Worm (Caenorhabditis elegans): Measurements from ENCODE around the gene F44F4.3.
"Not testable (repeated sequence)": the region's sequence is repeated elsewhere in the genome, so short reads cannot be mapped to it uniquely, and the experiment has no call there.

F44F4.3 gene

ce11 chrII:10914366-10914765 lies 28.6 kb upstream of the F44F4.3 start, which contains the start of gene F44F4.15:
F44F4.15 (plus strand) TSS chrII:10914666.
- TF ChIP-seq aly-1 (tag; optimal IDR thresholded peaks at IDR 0.05), result no peak
- no peak for TF ChIP-seq F13C5.2 (tag; optimal IDR thresholded peaks at IDR 0.05)
- no peak for TF ChIP-seq ets-7 (tag; optimal IDR thresholded peaks at IDR 0.05)
- no peak for TF ChIP-seq ama-1 (optimal IDR thresholded peaks at IDR 0.05)
- no peak for TF ChIP-seq tbx-11 (GFP tag; IDR thresholded peaks at IDR 0.05)
- TF ChIP-seq ceh-13 (GFP tag; optimal IDR thresholded peaks at IDR 0.05), result no peak
- no peak for TF ChIP-seq ceh-36 (tag; optimal IDR thresholded peaks at IDR 0.05)
- TF ChIP-seq hmg-4 (GFP tag; optimal IDR thresholded peaks at IDR 0.05), result no peak
- TF ChIP-seq flt-1 (GFP tag; IDR thresholded peaks at IDR 0.05), result no peak
- TF ChIP-seq hmbx-1 (tag; optimal IDR thresholded peaks at IDR 0.05), result no peak
- TF ChIP-seq tra-4 (tag; optimal IDR thresholded peaks at IDR 0.05), result no peak
- no peak for TF ChIP-seq pes-1 (GFP tag; IDR thresholded peaks at IDR 0.05)
- TF ChIP-seq tbx-37 (GFP tag; conservative IDR thresholded peaks at IDR 0.05), result no peak
- TF ChIP-seq B0310.2 (tag; optimal IDR thresholded peaks at IDR 0.05), result no peak
- TF ChIP-seq scrt-1 (GFP tag; IDR thresholded peaks at IDR 0.05), result no peak
- no peak for TF ChIP-seq hnd-1 (tag; optimal IDR thresholded peaks at IDR 0.05)
- TF ChIP-seq sea-1 (GFP tag; conservative IDR thresholded peaks at IDR 0.05), result no peak

ce11 chrII:10912995-10913394 lies 27.3 kb upstream of the F44F4.3 start:
- TF ChIP-seq scrt-1 (GFP tag; IDR thresholded peaks at IDR 0.05) (no peak), tbx-37 (GFP tag; conservative IDR thresholded peaks at IDR 0.05) (no peak), pes-1 (GFP tag; IDR thresholded peaks at IDR 0.05) (no peak), flt-1 (GFP tag; IDR thresholded peaks at IDR 0.05) (no peak), ets-7 (tag; optimal IDR thresholded peaks at IDR 0.05) (no peak), B0310.2 (tag; optimal IDR thresholded peaks at IDR 0.05) (no peak), sea-1 (GFP tag; conservative IDR thresholded peaks at IDR 0.05) (no peak), F13C5.2 (tag; optimal IDR thresholded peaks at IDR 0.05) (no peak), ceh-36 (tag; optimal IDR thresholded peaks at IDR 0.05) (no peak), hmbx-1 (tag; optimal IDR thresholded peaks at IDR 0.05) (no peak), ama-1 (optimal IDR thresholded peaks at IDR 0.05) (no peak), hmg-4 (GFP tag; optimal IDR thresholded peaks at IDR 0.05) (no peak), hnd-1 (tag; optimal IDR thresholded peaks at IDR 0.05) (no peak), tra-4 (tag; optimal IDR thresholded peaks at IDR 0.05) (no peak), aly-1 (tag; optimal IDR thresholded peaks at IDR 0.05) (no peak), ceh-13 (GFP tag; optimal IDR thresholded peaks at IDR 0.05) (no peak), tbx-11 (GFP tag; IDR thresholded peaks at IDR 0.05) (no peak)

DNA sequence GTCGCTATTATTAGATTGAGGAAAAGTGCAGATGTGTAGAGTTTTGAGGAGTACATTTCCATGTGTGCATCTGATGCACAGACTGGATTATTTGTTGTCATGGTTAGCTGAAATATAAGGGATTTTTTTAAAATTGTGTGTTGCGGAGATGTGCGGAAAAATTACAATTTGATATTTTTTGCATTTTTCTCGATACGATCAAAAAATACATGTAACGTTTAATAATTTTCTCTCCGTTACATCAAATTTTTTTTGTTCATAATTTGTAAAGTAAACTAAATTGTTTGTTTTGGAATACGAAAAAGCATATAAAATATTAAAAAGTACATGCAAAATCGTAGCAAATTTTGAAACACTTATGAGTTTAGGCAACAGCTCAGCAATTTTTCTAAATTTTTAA lies 24.5 kb upstream of the F44F4.3 start, which contains the start of gene sra-11:
sra-11 (minus strand) TSS at position 101 of the 400 bp plus-strand sequence.
- TF ChIP-seq hmg-4 (GFP tag; optimal IDR thresholded peaks at IDR 0.05), result no peak
- TF ChIP-seq ceh-13 (GFP tag; optimal IDR thresholded peaks at IDR 0.05), result no peak
- no peak for TF ChIP-seq tbx-11 (GFP tag; IDR thresholded peaks at IDR 0.05)
- TF ChIP-seq aly-1 (tag; optimal IDR thresholded peaks at IDR 0.05), result no peak
- no peak for TF ChIP-seq ets-7 (tag; optimal IDR thresholded peaks at IDR 0.05)
- no peak for TF ChIP-seq scrt-1 (GFP tag; IDR thresholded peaks at IDR 0.05)
- TF ChIP-seq ceh-36 (tag; optimal IDR thresholded peaks at IDR 0.05), result no peak
- no peak for TF ChIP-seq flt-1 (GFP tag; IDR thresholded peaks at IDR 0.05)
- no peak for TF ChIP-seq F13C5.2 (tag; optimal IDR thresholded peaks at IDR 0.05)
- TF ChIP-seq pes-1 (GFP tag; IDR thresholded peaks at IDR 0.05), result no peak
- TF ChIP-seq sea-1 (GFP tag; conservative IDR thresholded peaks at IDR 0.05), result no peak
- TF ChIP-seq B0310.2 (tag; optimal IDR thresholded peaks at IDR 0.05), result no peak
- no peak for TF ChIP-seq tbx-37 (GFP tag; conservative IDR thresholded peaks at IDR 0.05)
- no peak for TF ChIP-seq hmbx-1 (tag; optimal IDR thresholded peaks at IDR 0.05)
- no peak for TF ChIP-seq tra-4 (tag; optimal IDR thresholded peaks at IDR 0.05)
- no peak for TF ChIP-seq hnd-1 (tag; optimal IDR thresholded peaks at IDR 0.05)
- no peak for TF ChIP-seq ama-1 (optimal IDR thresholded peaks at IDR 0.05)

ce11 chrII:10904379-10904778 lies 18.7 kb upstream of the F44F4.3 start, which contains the start of gene sra-12:
sra-12 (minus strand) TSS chrII:10904479.
- not testable (repeated sequence) for TF ChIP-seq ets-7 (tag; optimal IDR thresholded peaks at IDR 0.05); tbx-11 (GFP tag; IDR thresholded peaks at IDR 0.05); hmg-4 (GFP tag; optimal IDR thresholded peaks at IDR 0.05)

DNA sequence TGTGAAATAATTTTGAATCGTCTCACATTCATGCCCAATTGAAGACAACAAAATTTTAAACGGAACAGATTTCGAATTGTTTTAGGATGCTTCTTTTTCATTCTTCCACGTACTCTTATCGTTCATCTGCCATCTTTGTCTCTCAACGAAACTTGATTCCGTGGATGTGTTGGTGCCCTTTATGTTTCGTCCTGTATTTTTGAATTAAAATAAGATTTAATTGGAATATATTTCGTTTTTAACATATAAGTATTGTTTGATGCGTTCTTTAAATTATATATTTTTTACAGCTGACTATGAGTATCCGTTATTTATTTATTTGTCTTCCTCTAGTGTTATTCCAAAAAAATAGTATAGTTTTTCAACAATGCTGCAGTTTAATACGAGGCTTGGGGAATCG lies 16.4 kb upstream of the F44F4.3 start, which contains the start of gene gly-1:
gly-1 (minus strand) TSS at position 101 of the 400 bp plus-strand sequence.
- TF ChIP-seq hnd-1 (tag; optimal IDR thresholded peaks at IDR 0.05), result no peak
- no peak for TF ChIP-seq ceh-13 (GFP tag; optimal IDR thresholded peaks at IDR 0.05)
- no peak for TF ChIP-seq ets-7 (tag; optimal IDR thresholded peaks at IDR 0.05)
- no peak for TF ChIP-seq tbx-11 (GFP tag; IDR thresholded peaks at IDR 0.05)
- no peak for TF ChIP-seq hmg-4 (GFP tag; optimal IDR thresholded peaks at IDR 0.05)
- no peak for TF ChIP-seq pes-1 (GFP tag; IDR thresholded peaks at IDR 0.05)
- TF ChIP-seq tbx-37 (GFP tag; conservative IDR thresholded peaks at IDR 0.05), result no peak
- no peak for TF ChIP-seq ceh-36 (tag; optimal IDR thresholded peaks at IDR 0.05)
- TF ChIP-seq aly-1 (tag; optimal IDR thresholded peaks at IDR 0.05), result no peak
- no peak for TF ChIP-seq B0310.2 (tag; optimal IDR thresholded peaks at IDR 0.05)
- no peak for TF ChIP-seq flt-1 (GFP tag; IDR thresholded peaks at IDR 0.05)
- no peak for TF ChIP-seq F13C5.2 (tag; optimal IDR thresholded peaks at IDR 0.05)
- no peak for TF ChIP-seq ama-1 (optimal IDR thresholded peaks at IDR 0.05)
- no peak for TF ChIP-seq hmbx-1 (tag; optimal IDR thresholded peaks at IDR 0.05)
- no peak for TF ChIP-seq tra-4 (tag; optimal IDR thresholded peaks at IDR 0.05)
- no peak for TF ChIP-seq sea-1 (GFP tag; conservative IDR thresholded peaks at IDR 0.05)
- TF ChIP-seq scrt-1 (GFP tag; IDR thresholded peaks at IDR 0.05), result no peak

DNA sequence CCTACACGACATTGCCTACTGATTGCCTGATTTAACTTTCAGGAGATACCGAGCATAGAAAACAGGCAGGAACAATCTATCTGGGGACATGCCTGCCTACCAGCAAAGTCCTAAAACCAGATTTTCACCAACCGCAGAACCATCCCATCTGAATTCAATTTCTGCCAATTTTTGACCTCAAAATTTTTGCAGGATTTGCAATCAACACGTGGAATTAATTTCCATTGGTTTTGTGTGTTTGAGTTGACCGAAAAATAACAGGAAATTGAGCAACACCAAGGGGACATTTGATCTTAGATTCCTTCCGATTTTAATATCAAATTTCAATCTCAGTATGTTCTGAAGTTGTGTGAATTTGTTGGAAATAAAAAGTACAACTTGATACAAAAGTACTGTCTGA lies 13.3 kb upstream of the F44F4.3 start:
- TF ChIP-seq F13C5.2 (tag; optimal IDR thresholded peaks at IDR 0.05) (no peak), ama-1 (optimal IDR thresholded peaks at IDR 0.05) (no peak), hmg-4 (GFP tag; optimal IDR thresholded peaks at IDR 0.05) (no peak), pes-1 (GFP tag; IDR thresholded peaks at IDR 0.05) (no peak), tbx-37 (GFP tag; conservative IDR thresholded peaks at IDR 0.05) (no peak), ceh-36 (tag; optimal IDR thresholded peaks at IDR 0.05) (no peak), B0310.2 (tag; optimal IDR thresholded peaks at IDR 0.05) (no peak), aly-1 (tag; optimal IDR thresholded peaks at IDR 0.05) (no peak), flt-1 (GFP tag; IDR thresholded peaks at IDR 0.05) (no peak)

- TF ChIP-seq scrt-1 (GFP tag; IDR thresholded peaks at IDR 0.05) (no peak), hmg-4 (GFP tag; optimal IDR thresholded peaks at IDR 0.05) (no peak), flt-1 (GFP tag; IDR thresholded peaks at IDR 0.05) (no peak), F13C5.2 (tag; optimal IDR thresholded peaks at IDR 0.05) (no peak), ceh-36 (tag; optimal IDR thresholded peaks at IDR 0.05) (no peak), ets-7 (tag; optimal IDR thresholded peaks at IDR 0.05) (no peak), pes-1 (GFP tag; IDR thresholded peaks at IDR 0.05) (no peak)
Measured at ce11 chrII:10895959-10896358, 10.2 kb upstream of the F44F4.3 start.

Measured in whole organism, early embryonic.